Fruit fly (Drosophila melanogaster): ENCODE results near the gene CG4238.
A peak's percentile ranks its signal among the peaks of the same experiment; 100 is the strongest.

- TF ChIP-seq h (optimal IDR thresholded peaks at IDR 0.05) (no peak), kni (GFP tag; optimal IDR thresholded peaks at IDR 0.05) (no peak), CG2120 (GFP tag; optimal IDR thresholded peaks at IDR 0.05) (peak; percentile 13)
Observed at dm6 chr2L:2038956-2039263, 29.3 kb downstream of the CG4238 start.
